Worm (Caenorhabditis elegans) whole organism, mixed stage, embryonic: Measurements from ENCODE around the gene gld-3.

Experiments
- ceh-43 ChIP-seq: fragments of 200-800 bp; sonication (Bioruptor generic); optimal IDR thresholded peaks from 2 replicates; lab custom pipeline; 2018; ENCODE audit warnings: mild to moderate bottlenecking, missing genetic modification characterization, moderate library complexity, missing compliant biosample characterization
- cnd-1 ChIP-seq: fragments of 200-800 bp; sonication (Bioruptor generic); optimal IDR thresholded peaks from 2 replicates; lab custom pipeline; 2018; ENCODE audit warnings: mild to moderate bottlenecking, missing genetic modification characterization, missing compliant biosample characterization
- elt-1 ChIP-seq: sonication (generic microtip); optimal IDR thresholded peaks from 2 replicates; lab custom pipeline; 2017; ENCODE audit warnings: missing genetic modification characterization, mild to moderate bottlenecking, missing compliant biosample characterization, antibody characterized with exemption, moderate library complexity, borderline replicate concordance; ENCODE audit not compliant: insufficient read depth
- lin-13 ChIP-seq: fragments of 150-350 bp; optimal IDR thresholded peaks from 2 replicates; lab custom pipeline; 2014; ENCODE audit warnings: missing biosample characterization, missing genetic modification characterization
- mls-2 ChIP-seq: sonication (generic microtip); optimal IDR thresholded peaks from 2 replicates; lab custom pipeline; 2016; ENCODE audit warnings: mild to moderate bottlenecking, missing genetic modification characterization, moderate library complexity, missing compliant biosample characterization
- nhr-237 ChIP-seq: fragments of 150-350 bp; optimal IDR thresholded peaks from 2 replicates; lab custom pipeline; 2014; ENCODE audit warnings: missing biosample characterization, missing genetic modification characterization
- nhr-76 ChIP-seq: sonication (generic microtip); optimal IDR thresholded peaks from 2 replicates; lab custom pipeline; 2017; ENCODE audit warnings: missing biosample characterization, missing genetic modification characterization
- snpc-4 ChIP-seq: fragments of 150-350 bp; optimal IDR thresholded peaks from 2 replicates; lab custom pipeline; 2014; ENCODE audit warnings: missing biosample characterization, missing genetic modification characterization
- unc-120 ChIP-seq: sonication (generic microtip); optimal IDR thresholded peaks from 2 replicates; lab custom pipeline; 2017; ENCODE audit warnings: missing genetic modification characterization, missing compliant biosample characterization; ENCODE audit not compliant: poor library complexity, severe bottlenecking
- unc-62 ChIP-seq: fragments of 150-350 bp; optimal IDR thresholded peaks from 2 replicates; lab custom pipeline; 2014; ENCODE audit warnings: missing biosample characterization, missing genetic modification reagents, missing genetic modification characterization
- ztf-11 ChIP-seq: fragments of 150-350 bp; optimal IDR thresholded peaks from 2 replicates; lab custom pipeline; 2014; ENCODE audit warnings: missing biosample characterization, missing genetic modification characterization

DNA sequence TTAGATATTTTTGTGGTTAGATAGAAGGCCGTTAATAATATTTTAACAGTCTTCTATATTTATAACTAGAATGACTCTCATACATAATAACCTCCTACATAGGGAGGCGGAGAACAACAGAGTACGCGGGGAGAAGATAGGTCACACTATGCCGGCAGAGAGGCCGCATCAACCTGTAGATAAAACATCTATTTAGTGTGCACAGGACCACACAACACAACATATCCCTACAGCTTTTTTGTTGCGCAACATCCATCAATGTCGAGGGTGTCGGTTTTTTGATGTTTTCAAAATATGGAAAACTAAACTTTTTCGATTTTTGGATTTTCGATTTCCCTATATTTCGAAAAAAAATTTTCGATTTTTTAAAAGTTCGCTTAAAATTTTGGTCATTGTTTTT, 41.6 kb upstream of the gld-3 start:
- no peak for TF ChIP-seq lin-13
- TF ChIP-seq unc-62, result no peak
- no peak for TF ChIP-seq nhr-76 (tag; lab: Kevin White, UChicago)
- no peak for TF ChIP-seq nhr-237 (tag; lab: Kevin White, UChicago)
- peak; percentile 21 for TF ChIP-seq cnd-1
- no peak for TF ChIP-seq ztf-11 (tag; lab: Kevin White, UChicago)
- TF ChIP-seq snpc-4, result no peak
- no peak for TF ChIP-seq elt-1 (tag; lab: Kevin White, UChicago)
- TF ChIP-seq ceh-43 (GFP tag; lab: Kevin White, UChicago), result no peak
- TF ChIP-seq unc-120 (tag; lab: Kevin White, UChicago), result no peak
- TF ChIP-seq mls-2, result no peak
